Worm (Caenorhabditis elegans) whole organism, L1 larva: ENCODE results near the gene ins-8.

Source experiments
- ama-1 ChIP-seq: fragments of 150-350 bp; optimal IDR thresholded peaks from 2 replicates; lab custom pipeline; 2014
- ceh-8 ChIP-seq: fragments of 200-800 bp; sonication (Bioruptor generic); optimal IDR thresholded peaks from 2 replicates; lab custom pipeline; 2018; ENCODE audit warnings: mild to moderate bottlenecking, missing genetic modification characterization, moderate library complexity, missing compliant biosample characterization
- ces-1 ChIP-seq: fragments of 150-350 bp; optimal IDR thresholded peaks from 2 replicates; lab custom pipeline; 2014; ENCODE audit warnings: missing biosample characterization, missing genetic modification reagents, missing genetic modification characterization
- dpl-1 ChIP-seq, 3 experiments: fragments of 150-350 bp in 2 of 3; sonication (generic microtip) in 1 of 3; optimal IDR thresholded peaks; 2 replicates each; lab custom pipeline; 2014 to 2017; ENCODE audit warnings: missing biosample characterization in 3 of 3, missing genetic modification characterization in 3 of 3, missing genetic modification reagents in 3 of 3
- lin-13 ChIP-seq: fragments of 150-350 bp; optimal IDR thresholded peaks from 2 replicates; lab custom pipeline; 2014; ENCODE audit warnings: missing biosample characterization, missing genetic modification reagents, missing genetic modification characterization
- nhr-12 ChIP-seq: sonication (generic microtip); optimal IDR thresholded peaks from 2 replicates; lab custom pipeline; 2017; ENCODE audit warnings: missing biosample characterization, missing genetic modification characterization
- nhr-71 ChIP-seq: sonication (generic microtip); optimal IDR thresholded peaks from 2 replicates; lab custom pipeline; 2016; ENCODE audit warnings: mild to moderate bottlenecking, missing genetic modification characterization, moderate library complexity, missing compliant biosample characterization
- skn-1 ChIP-seq: fragments of 150-350 bp; optimal IDR thresholded peaks from 2 replicates; lab custom pipeline; 2014; ENCODE audit warnings: missing biosample characterization, missing genetic modification characterization

ce11 chrIV:9633889-9634288 lies 46.9 kb downstream of the ins-8 start:
- no peak for TF ChIP-seq skn-1
- no peak for TF ChIP-seq ama-1 (lab: Kevin White, UChicago)
- TF ChIP-seq dpl-1 (GFP tag; optimal IDR thresholded peaks at IDR 0.05; lab: Kevin White, UChicago), result no peak
- TF ChIP-seq ceh-8, result no peak
- TF ChIP-seq nhr-71 (tag; lab: Kevin White, UChicago), result no peak
- TF ChIP-seq ces-1 (GFP tag; lab: Kevin White, UChicago), result no peak
- no peak for TF ChIP-seq nhr-12 (tag; lab: Kevin White, UChicago)
- no peak for TF ChIP-seq lin-13 (GFP tag; lab: Kevin White, UChicago)
